Worm (Caenorhabditis elegans) whole organism, L4 larva: Measurements from ENCODE around the gene C03B1.10.

Experiments used
- F10B5.3 ChIP-seq: sonication (generic microtip); optimal IDR thresholded peaks from 2 replicates; lab custom pipeline; 2016; ENCODE audit warnings: mild to moderate bottlenecking, missing genetic modification characterization, missing compliant biosample characterization
- F37D6.2 ChIP-seq: sonication (generic microtip); optimal IDR thresholded peaks from 2 replicates; lab custom pipeline; 2016; ENCODE audit warnings: mild to moderate bottlenecking, missing genetic modification characterization, missing compliant biosample characterization
- F49E8.2 ChIP-seq: sonication (generic microtip); optimal IDR thresholded peaks from 2 replicates; lab custom pipeline; 2016; ENCODE audit warnings: missing compliant biosample characterization, mild to moderate bottlenecking, missing genetic modification characterization, borderline replicate concordance
- T26A8.4 ChIP-seq: fragments of 200-800 bp; sonication (Bioruptor generic); IDR thresholded peaks from 2 replicates; pipeline ENCODE4 v1.3.6; 2022; ENCODE audit warnings: missing genetic modification characterization, missing compliant biosample characterization
- Y48G9A.11 ChIP-seq: fragments of 200-800 bp; sonication (Bioruptor generic); IDR thresholded peaks from 2 replicates; pipeline ENCODE4 v1.3.6; 2022; ENCODE audit warnings: missing genetic modification reagents, missing genetic modification characterization, missing compliant biosample characterization
- ZK546.5 ChIP-seq, 2 experiments: sonication (generic microtip); optimal IDR thresholded peaks; 2 replicates each; lab custom pipeline; 2017; ENCODE audit warnings: missing biosample characterization in 2 of 2, missing genetic modification characterization in 2 of 2
- ama-1 ChIP-seq: fragments of 150-350 bp; optimal IDR thresholded peaks from 2 replicates; lab custom pipeline; 2014; ENCODE audit warnings: inconsistent platforms, mixed read lengths
- arid-1 ChIP-seq: fragments of 200-800 bp; sonication (Bioruptor generic); conservative IDR thresholded peaks from 2 replicates; pipeline ENCODE4 v1.3.6; 2022; ENCODE audit warnings: missing genetic modification reagents, missing genetic modification characterization, missing compliant biosample characterization
- ceh-20 ChIP-seq: fragments of 200-800 bp; sonication (Bioruptor generic); IDR thresholded peaks from 2 replicates; pipeline ENCODE4 v1.3.6; 2022; ENCODE audit warnings: missing genetic modification reagents, missing genetic modification characterization, missing compliant biosample characterization
- ceh-44 ChIP-seq: fragments of 200-800 bp; sonication (Bioruptor generic); IDR thresholded peaks from 2 replicates; pipeline ENCODE4 v1.3.6; 2022; ENCODE audit warnings: missing genetic modification reagents, missing genetic modification characterization, missing compliant biosample characterization
- ceh-62 ChIP-seq: sonication (generic microtip); optimal IDR thresholded peaks from 2 replicates; lab custom pipeline; 2017; ENCODE audit warnings: missing biosample characterization, missing genetic modification characterization
- ces-1 ChIP-seq: fragments of 150-350 bp; sonication (generic microtip); optimal IDR thresholded peaks from 4 replicates; lab custom pipeline; 2014; ENCODE audit warnings: missing biosample characterization, missing genetic modification reagents, missing genetic modification characterization
- cey-2 ChIP-seq: sonication (generic microtip); optimal IDR thresholded peaks from 3 replicates; lab custom pipeline; 2017; ENCODE audit warnings: missing genetic modification characterization, mild to moderate bottlenecking, missing compliant biosample characterization, antibody characterized with exemption, borderline replicate concordance; ENCODE audit not compliant: insufficient read depth
- daf-19 ChIP-seq: fragments of 200-800 bp; sonication (Bioruptor generic); conservative IDR thresholded peaks from 2 replicates; pipeline ENCODE4 v1.3.6; 2022; ENCODE audit warnings: missing genetic modification characterization, missing compliant biosample characterization
- daf-8 ChIP-seq: fragments of 200-800 bp; sonication (Bioruptor generic); IDR thresholded peaks from 2 replicates; pipeline ENCODE4 v1.3.6; 2022; ENCODE audit warnings: missing genetic modification characterization, missing compliant biosample characterization
- dmd-6 ChIP-seq: fragments of 200-800 bp; sonication (Bioruptor generic); IDR thresholded peaks from 2 replicates; pipeline ENCODE4 v1.3.6; 2022; ENCODE audit warnings: missing genetic modification reagents, missing genetic modification characterization, missing compliant biosample characterization
- dmd-8 ChIP-seq: fragments of 200-800 bp; sonication (Bioruptor generic); IDR thresholded peaks from 2 replicates; pipeline ENCODE4 v1.3.6; 2022; ENCODE audit warnings: missing genetic modification characterization, missing compliant biosample characterization
- dmd-9 ChIP-seq: fragments of 200-800 bp; sonication (Bioruptor generic); IDR thresholded peaks from 2 replicates; pipeline ENCODE4 v1.3.6; 2022; ENCODE audit warnings: missing genetic modification reagents, missing genetic modification characterization, missing compliant biosample characterization
- dpl-1 ChIP-seq: fragments of 150-350 bp; optimal IDR thresholded peaks from 2 replicates; lab custom pipeline; 2014; ENCODE audit warnings: missing biosample characterization, missing genetic modification reagents, missing genetic modification characterization
- egl-27 ChIP-seq: sonication (generic microtip); optimal IDR thresholded peaks from 3 replicates; lab custom pipeline; 2017; ENCODE audit warnings: missing biosample characterization, missing genetic modification reagents, missing genetic modification characterization
- fkh-10 ChIP-seq: fragments of 150-350 bp; optimal IDR thresholded peaks from 2 replicates; lab custom pipeline; 2014; ENCODE audit warnings: missing biosample characterization, missing genetic modification reagents, missing genetic modification characterization
- fos-1 ChIP-seq: fragments of 150-350 bp; optimal IDR thresholded peaks from 2 replicates; lab custom pipeline; 2014; ENCODE audit warnings: missing biosample characterization, missing genetic modification characterization
- gei-8 ChIP-seq: fragments of 200-800 bp; sonication (Bioruptor generic); optimal IDR thresholded peaks from 2 replicates; lab custom pipeline; 2018; ENCODE audit warnings: mild to moderate bottlenecking, missing genetic modification characterization, missing compliant biosample characterization
- hif-1 ChIP-seq, 2 experiments: sonication (generic microtip); optimal IDR thresholded peaks; 2 replicates each; lab custom pipeline; 2016 to 2017; ENCODE audit warnings: missing compliant biosample characterization in 2 of 2, missing genetic modification characterization in 2 of 2, missing genetic modification reagents in 2 of 2, missing genotype in 2 of 2, mild to moderate bottlenecking in 1 of 2
- jun-1 ChIP-seq: fragments of 150-350 bp; optimal IDR thresholded peaks from 2 replicates; lab custom pipeline; 2014; ENCODE audit warnings: missing biosample characterization, missing genetic modification reagents, missing genetic modification characterization
- lim-7 ChIP-seq: fragments of 200-800 bp; sonication (Bioruptor generic); IDR thresholded peaks from 2 replicates; pipeline ENCODE4 v1.3.6; 2022; ENCODE audit warnings: missing genetic modification characterization, missing compliant biosample characterization
- lin-13 ChIP-seq: fragments of 150-350 bp; optimal IDR thresholded peaks from 2 replicates; lab custom pipeline; 2014; ENCODE audit warnings: missing biosample characterization, missing genetic modification reagents, missing genetic modification characterization
- lin-29 ChIP-seq: fragments of 200-800 bp; sonication (Bioruptor generic); IDR thresholded peaks from 2 replicates; pipeline ENCODE4 v1.3.6; 2022; ENCODE audit warnings: missing genetic modification reagents, missing genetic modification characterization, missing compliant biosample characterization
- lir-3 ChIP-seq: sonication (generic microtip); optimal IDR thresholded peaks from 2 replicates; lab custom pipeline; 2016; ENCODE audit warnings: mild to moderate bottlenecking, missing genetic modification characterization, missing compliant biosample characterization
- lsy-2 ChIP-seq, 2 experiments: fragments of 150-350 bp in 1 of 2; sonication (generic microtip) in 1 of 2; optimal IDR thresholded peaks; 2 replicates each; lab custom pipeline; 2014 to 2017; ENCODE audit warnings: missing biosample characterization in 2 of 2, missing genetic modification characterization in 2 of 2
- madf-5 ChIP-seq, 2 experiments: fragments of 200-800 bp; sonication (Bioruptor generic); IDR thresholded peaks; 2 replicates each; pipeline ENCODE4 v1.3.6; 2022; ENCODE audit warnings: missing compliant biosample characterization in 2 of 2, missing genetic modification characterization in 2 of 2
- madf-9 ChIP-seq: fragments of 200-800 bp; sonication (Bioruptor generic); conservative IDR thresholded peaks from 2 replicates; pipeline ENCODE4 v1.3.6; 2022; ENCODE audit warnings: missing genetic modification reagents, missing genetic modification characterization, missing compliant biosample characterization
- mdt-29 ChIP-seq: fragments of 200-800 bp; sonication (Bioruptor generic); IDR thresholded peaks from 2 replicates; pipeline ENCODE4 v1.3.6; 2022; ENCODE audit warnings: missing genetic modification reagents, missing genetic modification characterization, missing compliant biosample characterization
- nhr-10 ChIP-seq: fragments of 150-350 bp; optimal IDR thresholded peaks from 2 replicates; lab custom pipeline; 2014; ENCODE audit warnings: missing biosample characterization, missing genetic modification characterization
- nhr-102 ChIP-seq: sonication (generic microtip); optimal IDR thresholded peaks from 2 replicates; lab custom pipeline; 2016; ENCODE audit warnings: mild to moderate bottlenecking, missing genetic modification characterization, moderate library complexity, missing compliant biosample characterization
- nhr-111 ChIP-seq: fragments of 200-800 bp; sonication (Bioruptor generic); optimal IDR thresholded peaks from 2 replicates; lab custom pipeline; 2018; ENCODE audit warnings: mild to moderate bottlenecking, missing genetic modification characterization, missing compliant biosample characterization
- nhr-237 ChIP-seq: sonication (generic microtip); optimal IDR thresholded peaks from 2 replicates; lab custom pipeline; 2017; ENCODE audit warnings: missing biosample characterization, missing genetic modification characterization
- nhr-28 ChIP-seq: fragments of 150-350 bp; optimal IDR thresholded peaks from 2 replicates; lab custom pipeline; 2014; ENCODE audit warnings: missing biosample characterization, missing genetic modification characterization
- nhr-42 ChIP-seq: fragments of 200-800 bp; sonication (Bioruptor generic); IDR thresholded peaks from 2 replicates; pipeline ENCODE4 v1.3.6; 2022; ENCODE audit warnings: missing genetic modification characterization, missing compliant biosample characterization
- nhr-48 ChIP-seq: sonication (generic microtip); optimal IDR thresholded peaks from 2 replicates; lab custom pipeline; 2016; ENCODE audit warnings: mild to moderate bottlenecking, missing genetic modification characterization, missing compliant biosample characterization
- pha-4 ChIP-seq, 2 experiments: fragments of 150-350 bp in 1 of 2; fragments of 200-800 bp in 1 of 2; sonication (Bioruptor generic) in 1 of 2; IDR thresholded peaks in 1 of 2; optimal IDR thresholded peaks in 1 of 2; 2 replicates each; pipeline versions ENCODE4 v1.3.6 to Lab custom; 2014 to 2022; ENCODE audit warnings: missing genetic modification characterization in 2 of 2, missing genetic modification reagents in 2 of 2, missing biosample characterization in 1 of 2, missing compliant biosample characterization in 1 of 2
- php-3 ChIP-seq: fragments of 200-800 bp; sonication (Bioruptor generic); IDR thresholded peaks from 2 replicates; pipeline ENCODE4 v1.3.6; 2022; ENCODE audit warnings: missing genetic modification reagents, missing genetic modification characterization, missing compliant biosample characterization
- pqm-1 ChIP-seq: sonication (generic microtip); optimal IDR thresholded peaks from 2 replicates; lab custom pipeline; 2017; ENCODE audit warnings: missing biosample characterization, missing genetic modification characterization
- skn-1 ChIP-seq: fragments of 150-350 bp; optimal IDR thresholded peaks from 2 replicates; lab custom pipeline; 2014; ENCODE audit warnings: missing biosample characterization, missing genetic modification characterization
- snpc-1.2 ChIP-seq: fragments of 200-800 bp; sonication (Bioruptor generic); IDR thresholded peaks from 2 replicates; pipeline ENCODE4 v1.3.6; 2022; ENCODE audit warnings: missing genetic modification reagents, missing genetic modification characterization, missing compliant biosample characterization
- snpc-4 ChIP-seq: fragments of 150-350 bp; optimal IDR thresholded peaks from 2 replicates; lab custom pipeline; 2014; ENCODE audit warnings: missing biosample characterization, missing genetic modification characterization
- spr-1 ChIP-seq: sonication (generic microtip); optimal IDR thresholded peaks from 2 replicates; lab custom pipeline; 2016; ENCODE audit warnings: mild to moderate bottlenecking, missing genetic modification characterization, missing compliant biosample characterization
- spr-3 ChIP-seq: fragments of 200-800 bp; sonication (Bioruptor generic); optimal IDR thresholded peaks from 2 replicates; lab custom pipeline; 2018; ENCODE audit warnings: mild to moderate bottlenecking, missing genetic modification characterization, missing compliant biosample characterization
- zfp-2 ChIP-seq: sonication (generic microtip); optimal IDR thresholded peaks from 2 replicates; lab custom pipeline; 2016; ENCODE audit warnings: mild to moderate bottlenecking, missing genetic modification characterization, missing compliant biosample characterization
- zfp-3 ChIP-seq: fragments of 200-800 bp; sonication (Bioruptor generic); conservative IDR thresholded peaks from 2 replicates; pipeline ENCODE4 v1.3.6; 2022; ENCODE audit warnings: missing genetic modification reagents, missing genetic modification characterization, missing compliant biosample characterization
- zip-2 ChIP-seq: fragments of 150-350 bp; optimal IDR thresholded peaks from 2 replicates; lab custom pipeline; 2014; ENCODE audit warnings: missing biosample characterization, missing genetic modification characterization
- ztf-7 ChIP-seq: fragments of 150-350 bp; optimal IDR thresholded peaks from 2 replicates; lab custom pipeline; 2014; ENCODE audit warnings: missing biosample characterization, missing genetic modification characterization

C03B1.10 gene

ce11 chrX:6378363-6378762 lies 20.7 kb upstream of the C03B1.10 start (continued):
- TF ChIP-seq php-3, result no peak
- no peak for TF ChIP-seq zip-2
- peak; percentile 37 for TF ChIP-seq dmd-6 (GFP tag; lab: Robert Waterston, UW)
- no peak for TF ChIP-seq nhr-102 (tag; lab: Kevin White, UChicago)
- no peak for TF ChIP-seq nhr-111 (GFP tag; lab: Kevin White, UChicago)
- TF ChIP-seq ceh-44 (GFP tag; lab: Robert Waterston, UW), result no peak
- TF ChIP-seq daf-19 (GFP tag; lab: Robert Waterston, UW), result no peak
- no peak for TF ChIP-seq mdt-29 (GFP tag; lab: Robert Waterston, UW)
- no peak for TF ChIP-seq dmd-8 (GFP tag; lab: Robert Waterston, UW)
- TF ChIP-seq madf-5 (GFP tag; IDR thresholded peaks at IDR 0.05; lab: Robert Waterston, UW), result no peak
- no peak for TF ChIP-seq gei-8 (GFP tag; lab: Kevin White, UChicago)
- no peak for TF ChIP-seq lir-3 (tag; lab: Kevin White, UChicago)
- TF ChIP-seq Y48G9A.11, result no peak
- TF ChIP-seq lin-13, result peak; percentile 32
- TF ChIP-seq zfp-3 (GFP tag; lab: Robert Waterston, UW), result no peak
- TF ChIP-seq lim-7 (GFP tag; lab: Robert Waterston, UW), result no peak
- no peak for TF ChIP-seq snpc-4 (tag; lab: Kevin White, UChicago)
- TF ChIP-seq nhr-28, result peak; percentile 79
- TF ChIP-seq pha-4 (GFP tag; IDR thresholded peaks at IDR 0.05; lab: Robert Waterston, UW), result no peak
- TF ChIP-seq pha-4 (tag; optimal IDR thresholded peaks at IDR 0.05; lab: Kevin White, UChicago), result peak; percentile 3
- no peak for TF ChIP-seq jun-1
- TF ChIP-seq cey-2 (tag; lab: Kevin White, UChicago), result no peak
- peak; percentile 73 for TF ChIP-seq ceh-20 (GFP tag; lab: Robert Waterston, UW)
- TF ChIP-seq egl-27 (tag; lab: Kevin White, UChicago), result no peak
- TF ChIP-seq nhr-237 (tag; lab: Kevin White, UChicago), result no peak
- TF ChIP-seq snpc-1.2 (GFP tag; lab: Robert Waterston, UW), result no peak
- TF ChIP-seq ama-1 (lab: Kevin White, UChicago), result no peak
- no peak for TF ChIP-seq fos-1 (tag; lab: Kevin White, UChicago)
- TF ChIP-seq spr-1 (tag; lab: Kevin White, UChicago), result no peak
- no peak for TF ChIP-seq zfp-2 (tag; lab: Kevin White, UChicago)
- TF ChIP-seq hif-1 (tag; optimal IDR thresholded peaks at IDR 0.05; lab: Kevin White, UChicago), result peak in 1 of 2 experiments; percentile 22
- no peak for TF ChIP-seq ceh-62 (tag; lab: Kevin White, UChicago)
- TF ChIP-seq F10B5.3 (tag; lab: Kevin White, UChicago), result no peak
- no peak for TF ChIP-seq arid-1 (GFP tag; lab: Robert Waterston, UW)
- no peak for TF ChIP-seq nhr-10 (tag; lab: Kevin White, UChicago)
- TF ChIP-seq nhr-42, result no peak
- TF ChIP-seq skn-1 (tag; lab: Kevin White, UChicago), result no peak
- no peak; the same call in 1 of the 2 replicates for TF ChIP-seq madf-9
- TF ChIP-seq dmd-9, result no peak
- no peak for TF ChIP-seq T26A8.4 (GFP tag; lab: Robert Waterston, UW)
- no peak for TF ChIP-seq ZK546.5 (tag; optimal IDR thresholded peaks at IDR 0.05; lab: Kevin White, UChicago)
- TF ChIP-seq ces-1, result no peak
- TF ChIP-seq fkh-10, result peak; percentile 17
- no peak for TF ChIP-seq lin-29 (GFP tag; lab: Robert Waterston, UW)
- no peak for TF ChIP-seq daf-8 (GFP tag; lab: Robert Waterston, UW)
- no peak for TF ChIP-seq nhr-48 (tag; lab: Kevin White, UChicago)
- no peak for TF ChIP-seq spr-3 (GFP tag; lab: Kevin White, UChicago)
- TF ChIP-seq lsy-2 (tag; optimal IDR thresholded peaks at IDR 0.05; lab: Kevin White, UChicago), result peak; percentile 26 to 59
- TF ChIP-seq ztf-7 (tag; lab: Kevin White, UChicago), result no peak
- peak; percentile 48 for TF ChIP-seq F37D6.2 (tag; lab: Kevin White, UChicago)
- no peak for TF ChIP-seq dpl-1 (GFP tag; lab: Kevin White, UChicago)
- no peak for TF ChIP-seq F49E8.2 (tag; lab: Kevin White, UChicago)
- TF ChIP-seq pqm-1 (tag; lab: Kevin White, UChicago), result no peak
